Worm (Caenorhabditis elegans) whole organism, L4 larva: Measurements from ENCODE around the gene F55C12.6.

Source experiments
- ZK337.2 ChIP-seq: fragments of 200-800 bp; sonication (Bioruptor generic); IDR thresholded peaks from 2 replicates; pipeline ENCODE4 v1.3.6; 2022; ENCODE audit warnings: missing genetic modification reagents, missing genetic modification characterization, missing compliant biosample characterization
- ceh-28 ChIP-seq: fragments of 150-350 bp; optimal IDR thresholded peaks from 2 replicates; lab custom pipeline; 2014; ENCODE audit warnings: missing biosample characterization, missing genetic modification reagents, missing genetic modification characterization
- lsy-2 ChIP-seq, 2 experiments: fragments of 150-350 bp in 1 of 2; sonication (generic microtip) in 1 of 2; optimal IDR thresholded peaks; 2 replicates each; lab custom pipeline; 2014 to 2017; ENCODE audit warnings: missing biosample characterization in 2 of 2, missing genetic modification characterization in 2 of 2
- nhr-28 ChIP-seq: fragments of 150-350 bp; optimal IDR thresholded peaks from 2 replicates; lab custom pipeline; 2014; ENCODE audit warnings: missing biosample characterization, missing genetic modification characterization
- unc-62 ChIP-seq, 3 experiments: fragments of 150-350 bp in 1 of 3; sonication (generic microtip); optimal IDR thresholded peaks in 2 of 3; peaks in 1 of 3; 1 replicate in 1 of 3; 2 replicates in 2 of 3; lab custom pipeline; 2014 to 2017; ENCODE audit warnings: missing biosample characterization in 3 of 3, missing genetic modification characterization in 3 of 3, missing genetic modification reagents in 3 of 3, missing genotype in 1 of 3
- zag-1 ChIP-seq: fragments of 150-350 bp; optimal IDR thresholded peaks from 2 replicates; lab custom pipeline; 2014; ENCODE audit warnings: missing biosample characterization, missing genetic modification characterization
- zfp-2 ChIP-seq: sonication (generic microtip); optimal IDR thresholded peaks from 2 replicates; lab custom pipeline; 2016; ENCODE audit warnings: mild to moderate bottlenecking, missing genetic modification characterization, missing compliant biosample characterization

The F55C12.6 gene

ce11 chrII:5827364-5827763, 48.6 kb downstream of the F55C12.6 start, which contains the start of gene tbc-2:
tbc-2 (minus strand) TSS chrII:5827443.
- TF ChIP-seq unc-62 (GFP tag; optimal IDR thresholded peaks at IDR 0.05 in 1 of 2; lab: Kevin White, UChicago) = peak in 1 of 2 experiments; percentile 51
- TF ChIP-seq unc-62 (tag; optimal IDR thresholded peaks at IDR 0.05; lab: Kevin White, UChicago) = no peak
- TF ChIP-seq ZK337.2 (GFP tag; lab: Robert Waterston, UW) = no peak
- no peak for TF ChIP-seq zfp-2 (tag; lab: Kevin White, UChicago)
- TF ChIP-seq nhr-28 (tag; lab: Kevin White, UChicago) = peak; percentile 36
- no peak for TF ChIP-seq zag-1 (tag; lab: Kevin White, UChicago)
- no peak for TF ChIP-seq lsy-2 (tag; optimal IDR thresholded peaks at IDR 0.05; lab: Kevin White, UChicago)
- TF ChIP-seq ceh-28 = no peak
